Fruit fly (Drosophila melanogaster) whole organism, embryonic: ENCODE results near the gene CG10576.

Experiments used
- BtbVII ChIP-seq: fragments of 200-800 bp; sonication (Bioruptor generic); optimal IDR thresholded peaks from 3 replicates; lab custom pipeline; 2017; ENCODE audit warnings: missing biosample characterization, mild to moderate bottlenecking, missing genetic modification characterization
- CG13624 ChIP-seq: fragments of 200-800 bp; sonication (Bioruptor generic); optimal IDR thresholded peaks from 2 replicates; lab custom pipeline; 2016; ENCODE audit warnings: missing biosample characterization, missing genetic modification characterization
- CG13894 ChIP-seq: fragments of 200-800 bp; sonication (Bioruptor generic); optimal IDR thresholded peaks from 3 replicates; lab custom pipeline; 2018; ENCODE audit warnings: missing biosample characterization, mild to moderate bottlenecking, missing genetic modification characterization, moderate library complexity
- CG1603 ChIP-seq: fragments of 200-800 bp; sonication (Bioruptor generic); optimal IDR thresholded peaks from 2 replicates; lab custom pipeline; 2019; ENCODE audit warnings: missing biosample characterization, mild to moderate bottlenecking, missing genetic modification characterization, moderate library complexity
- CG16815 ChIP-seq: fragments of 200-800 bp; sonication (Bioruptor generic); optimal IDR thresholded peaks from 3 replicates; lab custom pipeline; 2017; ENCODE audit warnings: missing biosample characterization, mild to moderate bottlenecking, missing genetic modification characterization
- CG17186 ChIP-seq: fragments of 200-800 bp; sonication (Bioruptor generic); optimal IDR thresholded peaks from 3 replicates; lab custom pipeline; 2017; ENCODE audit warnings: missing biosample characterization, missing genetic modification reagents, missing genetic modification characterization
- CG17328 ChIP-seq: fragments of 200-800 bp; sonication (Bioruptor generic); IDR thresholded peaks from 2 replicates; pipeline ENCODE4 v1.3.6; 2022; ENCODE audit warnings: missing biosample characterization, missing genetic modification characterization
- CG17361 ChIP-seq: fragments of 200-800 bp; sonication (Bioruptor generic); IDR thresholded peaks from 3 replicates; pipeline ENCODE4 v1.3.6; 2022; ENCODE audit warnings: missing biosample characterization, missing genetic modification characterization
- CG18262 ChIP-seq: fragments of 200-800 bp; optimal IDR thresholded peaks from 3 replicates; lab custom pipeline; 2019; ENCODE audit warnings: missing biosample characterization, mild to moderate bottlenecking, missing genetic modification characterization, moderate library complexity
- CG2116 ChIP-seq: fragments of 200-800 bp; sonication (Bioruptor generic); optimal IDR thresholded peaks from 3 replicates; lab custom pipeline; 2018; ENCODE audit warnings: missing biosample characterization, mild to moderate bottlenecking, missing genetic modification characterization
- CG2712 ChIP-seq: fragments of 200-800 bp; optimal IDR thresholded peaks from 3 replicates; lab custom pipeline; 2019; ENCODE audit warnings: missing biosample characterization, mild to moderate bottlenecking, missing genetic modification characterization, moderate library complexity
- CG2875 ChIP-seq: fragments of 200-800 bp; sonication (Bioruptor generic); optimal IDR thresholded peaks from 2 replicates; lab custom pipeline; 2017; ENCODE audit warnings: missing biosample characterization, mild to moderate bottlenecking, missing genetic modification characterization, missing genetic modification reagents
- CG32772 ChIP-seq: fragments of 200-800 bp; sonication (Bioruptor generic); IDR thresholded peaks from 2 replicates; pipeline ENCODE4 v1.3.6; 2022; ENCODE audit warnings: missing biosample characterization, missing genetic modification characterization
- CG3726 ChIP-seq: fragments of 200-800 bp; sonication (Bioruptor generic); IDR thresholded peaks from 3 replicates; pipeline ENCODE4, ENCODE4 v1.3.6; 2022; ENCODE audit warnings: missing biosample characterization, missing genetic modification characterization
- CG3838 ChIP-seq: fragments of 200-800 bp; sonication (Bioruptor generic); optimal IDR thresholded peaks from 3 replicates; lab custom pipeline; 2016; ENCODE audit warnings: missing biosample characterization, missing genetic modification characterization
- CG4328 ChIP-seq: fragments of 200-800 bp; sonication (Bioruptor generic); optimal IDR thresholded peaks from 3 replicates; lab custom pipeline; 2017; ENCODE audit warnings: missing biosample characterization, missing genetic modification reagents, missing genetic modification characterization
- CG4854 ChIP-seq: fragments of 200-800 bp; sonication (Bioruptor generic); optimal IDR thresholded peaks from 2 replicates; lab custom pipeline; 2016; ENCODE audit warnings: missing biosample characterization, missing genetic modification characterization, inconsistent platforms
- Dbx ChIP-seq: fragments of 200-800 bp; sonication (Bioruptor generic); IDR thresholded peaks from 3 replicates; pipeline ENCODE4 v1.3.6; 2022; ENCODE audit warnings: missing biosample characterization, missing genetic modification characterization
- Dp ChIP-seq: fragments of 200-800 bp; sonication (Bioruptor generic); optimal IDR thresholded peaks from 2 replicates; lab custom pipeline; 2018; ENCODE audit warnings: missing biosample characterization, mild to moderate bottlenecking, missing genetic modification characterization, moderate library complexity
- Eip74EF ChIP-seq, 2 experiments: fragments of 200-800 bp in 1 of 2; fragments of >200 bp in 1 of 2; sonication (Bioruptor generic) in 1 of 2; optimal IDR thresholded peaks; 2 replicates each; lab custom pipeline; 2017 to 2019; ENCODE audit warnings: missing biosample characterization in 2 of 2, missing genetic modification characterization in 2 of 2, mild to moderate bottlenecking in 1 of 2, moderate library complexity in 1 of 2
- Jarid2 ChIP-seq: fragments of 200-800 bp; sonication (Bioruptor generic); optimal IDR thresholded peaks from 3 replicates; lab custom pipeline; 2017; ENCODE audit warnings: mild to moderate bottlenecking, missing biosample characterization, missing genetic modification reagents, missing genetic modification characterization
- MESR4 ChIP-seq: fragments of 200-800 bp; sonication (Bioruptor generic); optimal IDR thresholded peaks from 2 replicates; lab custom pipeline; 2018; ENCODE audit warnings: missing biosample characterization, mild to moderate bottlenecking, missing genetic modification characterization, moderate library complexity
- Mes4 ChIP-seq: fragments of 200-800 bp; sonication (Bioruptor generic); optimal IDR thresholded peaks from 2 replicates; lab custom pipeline; 2016; ENCODE audit warnings: missing biosample characterization, missing genetic modification characterization
- Myb ChIP-seq: fragments of 200-800 bp; sonication (Bioruptor generic); optimal IDR thresholded peaks from 2 replicates; lab custom pipeline; 2016; ENCODE audit warnings: missing biosample characterization, missing genetic modification characterization
- NFAT ChIP-seq: fragments of 200-800 bp; sonication (Bioruptor generic); IDR thresholded peaks from 2 replicates; pipeline ENCODE4 v1.3.6; 2022; ENCODE audit warnings: missing biosample characterization, missing genetic modification characterization
- Opbp ChIP-seq: fragments of 200-800 bp; sonication (Bioruptor generic); IDR thresholded peaks from 3 replicates; pipeline ENCODE4 v1.3.6; 2022; ENCODE audit warnings: missing biosample characterization, missing genetic modification characterization; ENCODE audit not compliant: partially characterized antibody
- PHDP ChIP-seq: fragments of 200-800 bp; sonication (Bioruptor generic); optimal IDR thresholded peaks from 3 replicates; lab custom pipeline; 2018; ENCODE audit warnings: missing biosample characterization, mild to moderate bottlenecking, missing genetic modification characterization, moderate library complexity
- Poxn ChIP-seq: fragments of 200-800 bp; sonication (Bioruptor generic); IDR thresholded peaks from 2 replicates; pipeline ENCODE4 v1.3.6; 2022; ENCODE audit warnings: missing biosample characterization, missing genetic modification characterization
- Rfx ChIP-seq: fragments of 200-800 bp; sonication (Bioruptor generic); IDR thresholded peaks from 2 replicates; pipeline ENCODE4 v1.3.6; 2022; ENCODE audit warnings: missing biosample characterization, missing genetic modification characterization
- Scr ChIP-seq: fragments of 200-800 bp; sonication (Bioruptor generic); IDR thresholded peaks from 2 replicates; pipeline ENCODE4 v1.3.6; 2022; ENCODE audit warnings: missing biosample characterization, missing genetic modification characterization; ENCODE audit not compliant: partially characterized antibody
- Sry-β ChIP-seq: fragments of 200-800 bp; sonication (Bioruptor generic); optimal IDR thresholded peaks from 2 replicates; lab custom pipeline; 2018; ENCODE audit warnings: missing biosample characterization, mild to moderate bottlenecking, missing genetic modification characterization, moderate library complexity
- abd-A ChIP-seq: fragments of 200-800 bp; sonication (Bioruptor generic); optimal IDR thresholded peaks from 3 replicates; lab custom pipeline; 2019; ENCODE audit warnings: missing biosample characterization, mild to moderate bottlenecking, missing genetic modification characterization, moderate library complexity
- az2 ChIP-seq: fragments of 200-800 bp; sonication (Bioruptor generic); optimal IDR thresholded peaks from 3 replicates; lab custom pipeline; 2016; ENCODE audit warnings: missing biosample characterization, missing genetic modification characterization
- br ChIP-seq: fragments of >200 bp; optimal IDR thresholded peaks from 2 replicates; lab custom pipeline; 2017
- cato ChIP-seq: fragments of 200-800 bp; sonication (Bioruptor generic); optimal IDR thresholded peaks from 2 replicates; lab custom pipeline; 2016; ENCODE audit warnings: missing biosample characterization, missing genetic modification characterization, borderline replicate concordance
- cg ChIP-seq: fragments of 200-800 bp; sonication (Bioruptor generic); optimal IDR thresholded peaks from 3 replicates; lab custom pipeline; 2019; ENCODE audit warnings: missing biosample characterization, mild to moderate bottlenecking, missing genetic modification characterization, moderate library complexity
- dm ChIP-seq: fragments of 200-800 bp; sonication (Bioruptor generic); optimal IDR thresholded peaks from 3 replicates; lab custom pipeline; 2016; ENCODE audit warnings: missing biosample characterization, missing genetic modification characterization
- fd102C ChIP-seq: fragments of 200-800 bp; sonication (Bioruptor generic); optimal IDR thresholded peaks from 2 replicates; lab custom pipeline; 2018; ENCODE audit warnings: missing biosample characterization, mild to moderate bottlenecking, missing genetic modification characterization, moderate library complexity
- fu2 ChIP-seq: fragments of 200-800 bp; sonication (Bioruptor generic); optimal IDR thresholded peaks from 2 replicates; lab custom pipeline; 2016; ENCODE audit warnings: missing biosample characterization, missing genetic modification characterization
- gcm2 ChIP-seq: fragments of 200-800 bp; sonication (Bioruptor generic); optimal IDR thresholded peaks from 2 replicates; lab custom pipeline; 2016; ENCODE audit warnings: missing biosample characterization, missing genetic modification characterization
- her ChIP-seq: fragments of 200-800 bp; sonication (Bioruptor generic); optimal IDR thresholded peaks from 2 replicates; lab custom pipeline; 2016; ENCODE audit warnings: missing biosample characterization, missing genetic modification characterization
- lilli ChIP-seq: fragments of 200-800 bp; sonication (Bioruptor generic); optimal IDR thresholded peaks from 3 replicates; lab custom pipeline; 2016; ENCODE audit warnings: missing biosample characterization, missing genetic modification characterization
- nerfin-2 ChIP-seq: fragments of 200-800 bp; sonication (Bioruptor generic); IDR thresholded peaks from 2 replicates; pipeline ENCODE4 v1.3.6; 2022; ENCODE audit warnings: missing biosample characterization, missing genetic modification characterization; ENCODE audit not compliant: partially characterized antibody
- nmo ChIP-seq: fragments of 200-800 bp; sonication (Bioruptor generic); optimal IDR thresholded peaks from 2 replicates; lab custom pipeline; 2018; ENCODE audit warnings: missing biosample characterization, mild to moderate bottlenecking, missing genetic modification characterization, moderate library complexity
- onecut ChIP-seq: fragments of 200-800 bp; sonication (Bioruptor generic); IDR thresholded peaks from 2 replicates; pipeline ENCODE4 v1.3.6; 2022; ENCODE audit warnings: missing biosample characterization, missing genetic modification characterization
- row ChIP-seq: fragments of 200-800 bp; sonication (Bioruptor generic); IDR thresholded peaks from 3 replicates; pipeline ENCODE4 v1.3.6; 2022; ENCODE audit warnings: missing biosample characterization, missing genetic modification characterization
- sisA ChIP-seq: fragments of 200-800 bp; sonication (Bioruptor generic); IDR thresholded peaks from 2 replicates; pipeline ENCODE4 v1.3.6; 2022; ENCODE audit warnings: missing biosample characterization, missing genetic modification characterization
- sqz ChIP-seq: fragments of 200-800 bp; sonication (Bioruptor generic); optimal IDR thresholded peaks from 3 replicates; lab custom pipeline; 2018; ENCODE audit warnings: missing biosample characterization, mild to moderate bottlenecking, missing genetic modification characterization
- wek ChIP-seq: fragments of 200-800 bp; sonication (Bioruptor generic); optimal IDR thresholded peaks from 3 replicates; lab custom pipeline; 2018; ENCODE audit warnings: missing biosample characterization, mild to moderate bottlenecking, missing genetic modification characterization, moderate library complexity

The CG10576 gene

dm6 chr3L:5751740-5752579 lies 13.5 kb downstream of the CG10576 start, which contains the start of gene DnaJ-1 (continued):
- TF ChIP-seq gcm2 (GFP tag; lab: Kevin White, UChicago) (no peak), nerfin-2 (GFP tag; lab: Robert Waterston, UW) (peak; percentile 93), sisA (no peak), br (lab: Kevin White, UChicago) (no peak), sqz (GFP tag; lab: Kevin White, UChicago) (peak; percentile 24), onecut (GFP tag; lab: Robert Waterston, UW) (peak; percentile 59), Poxn (no peak), CG17328 (GFP tag; lab: Robert Waterston, UW) (no peak), Myb (GFP tag; lab: Kevin White, UChicago) (peak; percentile 70), Eip74EF (GFP tag; optimal IDR thresholded peaks at IDR 0.05; lab: Kevin White, UChicago) (peak in 1 of 2 experiments; percentile 45), NFAT (GFP tag; lab: Robert Waterston, UW) (peak; percentile 29; the same call in 1 of the 2 replicates), CG16815 (GFP tag; lab: Kevin White, UChicago) (no peak), Dp (GFP tag; lab: Kevin White, UChicago) (peak; percentile 71), wek (GFP tag; lab: Kevin White, UChicago) (peak; percentile 38), abd-A (tag; lab: Kevin White, UChicago) (peak; percentile 51), CG13894 (tag; lab: Kevin White, UChicago) (peak; percentile 75), Sry-β (GFP tag; lab: Kevin White, UChicago) (peak; percentile 7), row (peak; percentile 78), Mes4 (GFP tag; lab: Kevin White, UChicago) (peak; percentile 22), CG1603 (peak; percentile 43), CG2116 (peak; percentile 98), cato (GFP tag; lab: Kevin White, UChicago) (no peak), PHDP (tag; lab: Kevin White, UChicago) (peak; percentile 31), CG17361 (peak; percentile 42; the same call in 1 of the 3 replicates), Rfx (GFP tag; lab: Robert Waterston, UW) (peak; percentile 61), fd102C (GFP tag; lab: Kevin White, UChicago) (no peak), nmo (GFP tag; lab: Kevin White, UChicago) (peak; percentile 60), CG4328 (no peak), her (peak; percentile 20), CG3726 (GFP tag; lab: Robert Waterston, UW) (no peak), CG4854 (GFP tag; lab: Kevin White, UChicago) (no peak), lilli (GFP tag; lab: Kevin White, UChicago) (peak; percentile 28), Opbp (GFP tag; lab: Robert Waterston, UW) (peak; percentile 96), BtbVII (peak; percentile 40), Scr (GFP tag; lab: Robert Waterston, UW) (peak; percentile 98), az2 (no peak), CG3838 (GFP tag; lab: Kevin White, UChicago) (no peak), cg (GFP tag; lab: Kevin White, UChicago) (no peak), CG17186 (GFP tag; lab: Kevin White, UChicago) (peak; percentile 42), CG18262 (tag; lab: Kevin White, UChicago) (peak; percentile 17), CG2875 (GFP tag; lab: Kevin White, UChicago) (peak; percentile 9), CG13624 (GFP tag; lab: Kevin White, UChicago) (peak; percentile 22), Jarid2 (GFP tag; lab: Kevin White, UChicago) (peak; percentile 78), CG2712 (tag; lab: Kevin White, UChicago) (peak; percentile 22), MESR4 (peak; percentile 84), fu2 (GFP tag; lab: Kevin White, UChicago) (peak; percentile 30), Dbx (no peak; the same call in 1 of the 3 replicates), dm (GFP tag; lab: Kevin White, UChicago) (peak; percentile 45), CG32772 (GFP tag; lab: Robert Waterston, UW) (no peak)
